Worm (Caenorhabditis elegans) whole organism, young adult: ENCODE measurements around the gene ZK112.4.

Experiments
- B0261.1 ChIP-seq: sonication (generic microtip); optimal IDR thresholded peaks from 2 replicates; lab custom pipeline; 2016; ENCODE audit warnings: mild to moderate bottlenecking, missing genetic modification characterization, moderate library complexity, missing compliant biosample characterization
- B0336.3 ChIP-seq: fragments of 200-800 bp; sonication (Bioruptor generic); IDR thresholded peaks from 2 replicates; pipeline ENCODE4 v1.3.6; 2022; ENCODE audit warnings: missing genetic modification characterization, missing compliant biosample characterization
- D2030.7 ChIP-seq: fragments of 200-800 bp; sonication (Bioruptor generic); IDR thresholded peaks from 2 replicates; pipeline ENCODE4 v1.3.6; 2022; ENCODE audit warnings: missing genetic modification reagents, missing genetic modification characterization, missing compliant biosample characterization
- F10E7.11 ChIP-seq: sonication (generic microtip); optimal IDR thresholded peaks from 2 replicates; lab custom pipeline; 2017; ENCODE audit warnings: mild to moderate bottlenecking, missing genetic modification characterization, moderate library complexity, missing compliant biosample characterization
- F37B4.10 ChIP-seq: fragments of 200-800 bp; sonication (Bioruptor generic); IDR thresholded peaks from 2 replicates; pipeline ENCODE4 v1.3.6; 2022; ENCODE audit warnings: missing genetic modification characterization, missing compliant biosample characterization
- F49E8.2 ChIP-seq: sonication (generic microtip); optimal IDR thresholded peaks from 3 replicates; lab custom pipeline; 2017; ENCODE audit warnings: missing genetic modification characterization, mild to moderate bottlenecking, missing compliant biosample characterization, antibody characterized with exemption, moderate library complexity; ENCODE audit not compliant: insufficient read depth
- F52B5.7 ChIP-seq: sonication (generic microtip); optimal IDR thresholded peaks from 2 replicates; lab custom pipeline; 2016; ENCODE audit warnings: mild to moderate bottlenecking, missing genetic modification characterization, missing compliant biosample characterization
- F57A8.1 ChIP-seq: fragments of 200-800 bp; sonication (Bioruptor generic); optimal IDR thresholded peaks from 2 replicates; lab custom pipeline; 2018; ENCODE audit warnings: mild to moderate bottlenecking, missing genetic modification characterization, moderate library complexity, missing compliant biosample characterization
- F57C9.4 ChIP-seq: sonication (generic microtip); optimal IDR thresholded peaks from 2 replicates; lab custom pipeline; 2017; ENCODE audit warnings: mild to moderate bottlenecking, missing genetic modification characterization, missing compliant biosample characterization
- K11D2.4 ChIP-seq: fragments of 200-800 bp; sonication (Bioruptor generic); IDR thresholded peaks from 2 replicates; pipeline ENCODE4 v1.3.6; 2022; ENCODE audit warnings: missing genetic modification reagents, missing genetic modification characterization, missing compliant biosample characterization
- K12H6.12 ChIP-seq: fragments of 200-800 bp; sonication (Bioruptor generic); optimal IDR thresholded peaks from 2 replicates; lab custom pipeline; 2018; ENCODE audit warnings: mild to moderate bottlenecking, missing genetic modification characterization, missing compliant biosample characterization
- T26A5.8 ChIP-seq: sonication (generic microtip); optimal IDR thresholded peaks from 2 replicates; lab custom pipeline; 2016; ENCODE audit warnings: missing genetic modification characterization, missing compliant biosample characterization
- Y53G8AR.9 ChIP-seq: fragments of 200-800 bp; sonication (Bioruptor generic); conservative IDR thresholded peaks from 2 replicates; pipeline ENCODE4 v1.3.6; 2022; ENCODE audit warnings: missing genetic modification reagents, missing genetic modification characterization, missing compliant biosample characterization
- Y95B8A.8 ChIP-seq: fragments of 200-800 bp; sonication (Bioruptor generic); IDR thresholded peaks from 2 replicates; pipeline ENCODE4 v1.3.6; 2022; ENCODE audit warnings: missing genetic modification reagents, missing genetic modification characterization, missing compliant biosample characterization
- ZK185.1 ChIP-seq: sonication (generic microtip); optimal IDR thresholded peaks from 2 replicates; lab custom pipeline; 2016; ENCODE audit warnings: mild to moderate bottlenecking, missing genetic modification characterization, missing compliant biosample characterization; ENCODE audit not compliant: poor library complexity, severe bottlenecking
- ama-1 ChIP-seq, 3 experiments: fragments of 150-350 bp in 1 of 3; sonication (generic microtip) in 2 of 3; optimal IDR thresholded peaks; 2 replicates each; lab custom pipeline; 2014 to 2018; ENCODE audit warnings: missing biosample characterization in 2 of 3, missing genetic modification characterization in 2 of 3, missing genetic modification reagents in 2 of 3
- aptf-2 ChIP-seq: fragments of 200-800 bp; sonication (Bioruptor generic); conservative IDR thresholded peaks from 2 replicates; pipeline ENCODE4 v1.3.6; 2022; ENCODE audit warnings: missing genetic modification reagents, missing genetic modification characterization, missing compliant biosample characterization
- athp-1 ChIP-seq: sonication (generic microtip); optimal IDR thresholded peaks from 2 replicates; lab custom pipeline; 2017; ENCODE audit warnings: mild to moderate bottlenecking, missing genetic modification characterization, missing compliant biosample characterization
- attf-5 ChIP-seq: fragments of 200-800 bp; sonication (Bioruptor generic); optimal IDR thresholded peaks from 2 replicates; lab custom pipeline; 2018; ENCODE audit warnings: mild to moderate bottlenecking, missing genetic modification characterization, missing compliant biosample characterization
- cebp-1 ChIP-seq, 2 experiments: fragments of 200-800 bp in 1 of 2; sonication (Bioruptor generic) in 1 of 2; sonication (generic microtip) in 1 of 2; IDR thresholded peaks in 1 of 2; optimal IDR thresholded peaks in 1 of 2; 2 replicates each; pipeline versions ENCODE4 v1.3.6 to Lab custom; 2017 to 2022; ENCODE audit warnings: missing compliant biosample characterization in 2 of 2, missing genetic modification characterization in 2 of 2, mild to moderate bottlenecking in 1 of 2, missing genetic modification reagents in 1 of 2, moderate library complexity in 1 of 2
- cebp-2 ChIP-seq: fragments of 200-800 bp; sonication (Bioruptor generic); IDR thresholded peaks from 2 replicates; pipeline ENCODE4 v1.3.6; 2022; ENCODE audit warnings: missing genetic modification characterization, missing compliant biosample characterization
- ceh-100 ChIP-seq: fragments of 200-800 bp; sonication (Bioruptor generic); IDR thresholded peaks from 2 replicates; pipeline ENCODE4 v1.3.6; 2022; ENCODE audit warnings: missing genetic modification reagents, missing genetic modification characterization, missing compliant biosample characterization
- ceh-27 ChIP-seq: fragments of 200-800 bp; sonication (Bioruptor generic); optimal IDR thresholded peaks from 2 replicates; lab custom pipeline; 2018; ENCODE audit warnings: mild to moderate bottlenecking, missing genetic modification characterization, moderate library complexity, missing compliant biosample characterization
- ceh-58 ChIP-seq: fragments of 200-800 bp; sonication (Bioruptor generic); IDR thresholded peaks from 2 replicates; pipeline ENCODE4 v1.3.6; 2022; ENCODE audit warnings: missing genetic modification characterization, missing compliant biosample characterization
- chd-7 ChIP-seq: sonication (generic microtip); optimal IDR thresholded peaks from 2 replicates; lab custom pipeline; 2016; ENCODE audit warnings: mild to moderate bottlenecking, missing genetic modification characterization, moderate library complexity, missing compliant biosample characterization
- die-1 ChIP-seq: sonication (generic microtip); optimal IDR thresholded peaks from 2 replicates; lab custom pipeline; 2016; ENCODE audit warnings: missing genotype, mild to moderate bottlenecking, missing genetic modification characterization, missing compliant biosample characterization
- egl-18 ChIP-seq: fragments of 200-800 bp; sonication (Bioruptor generic); IDR thresholded peaks from 2 replicates; pipeline ENCODE4 v1.3.6; 2022; ENCODE audit warnings: missing genetic modification reagents, missing genetic modification characterization, missing compliant biosample characterization
- fkh-3 ChIP-seq: sonication (generic microtip); optimal IDR thresholded peaks from 2 replicates; lab custom pipeline; 2016; ENCODE audit warnings: mild to moderate bottlenecking, missing genetic modification characterization, missing compliant biosample characterization
- gei-17 ChIP-seq: fragments of 200-800 bp; sonication (Bioruptor generic); optimal IDR thresholded peaks from 2 replicates; lab custom pipeline; 2018; ENCODE audit warnings: mild to moderate bottlenecking, missing genetic modification characterization, missing compliant biosample characterization
- hmg-1.2 ChIP-seq: fragments of 200-800 bp; sonication (Bioruptor generic); IDR thresholded peaks from 2 replicates; pipeline ENCODE4 v1.3.6; 2022; ENCODE audit warnings: missing genetic modification reagents, missing genetic modification characterization, missing compliant biosample characterization
- madf-10 ChIP-seq: sonication (generic microtip); optimal IDR thresholded peaks from 2 replicates; lab custom pipeline; 2016; ENCODE audit warnings: mild to moderate bottlenecking, missing genetic modification characterization, missing compliant biosample characterization
- mxl-1 ChIP-seq: sonication (generic microtip); optimal IDR thresholded peaks from 2 replicates; lab custom pipeline; 2016; ENCODE audit warnings: missing genetic modification characterization, missing compliant biosample characterization
- nfya-1 ChIP-seq: sonication (generic microtip); optimal IDR thresholded peaks from 2 replicates; lab custom pipeline; 2017; ENCODE audit warnings: antibody characterized with exemption, missing compliant biosample characterization, missing genetic modification characterization, borderline replicate concordance; ENCODE audit not compliant: insufficient read depth
- nfyb-1 ChIP-seq: fragments of 200-800 bp; sonication (Bioruptor generic); IDR thresholded peaks from 2 replicates; pipeline ENCODE4 v1.3.6; 2022; ENCODE audit warnings: missing genetic modification reagents, missing genetic modification characterization, missing compliant biosample characterization
- nhr-80 ChIP-seq: sonication (generic microtip); optimal IDR thresholded peaks from 2 replicates; lab custom pipeline; 2016; ENCODE audit warnings: missing genetic modification characterization, missing compliant biosample characterization
- pbrm-1 ChIP-seq: fragments of 200-800 bp; sonication (Bioruptor generic); IDR thresholded peaks from 2 replicates; pipeline ENCODE4 v1.3.6; 2022; ENCODE audit warnings: missing genetic modification reagents, missing genetic modification characterization, missing compliant biosample characterization
- rcor-1 ChIP-seq: fragments of 200-800 bp; sonication (Bioruptor generic); IDR thresholded peaks from 2 replicates; pipeline ENCODE4 v1.3.6; 2022; ENCODE audit warnings: missing genetic modification reagents, missing genetic modification characterization, missing compliant biosample characterization
- rpc-1 ChIP-seq, 2 experiments: fragments of 150-350 bp in 1 of 2; sonication (generic microtip) in 1 of 2; optimal IDR thresholded peaks; 2 replicates each; lab custom pipeline; 2014 to 2018; ENCODE audit warnings: missing biosample characterization in 1 of 2, missing genetic modification characterization in 1 of 2, missing genetic modification reagents in 1 of 2, missing genotype in 1 of 2
- sdz-38 ChIP-seq: sonication (generic microtip); optimal IDR thresholded peaks from 2 replicates; lab custom pipeline; 2016; ENCODE audit warnings: missing genotype, missing genetic modification characterization, missing compliant biosample characterization
- somi-1 ChIP-seq: fragments of 200-800 bp; sonication (Bioruptor generic); optimal IDR thresholded peaks from 2 replicates; lab custom pipeline; 2018; ENCODE audit warnings: mild to moderate bottlenecking, missing genetic modification characterization, missing compliant biosample characterization
- sptf-2 ChIP-seq: fragments of 200-800 bp; sonication (Bioruptor generic); optimal IDR thresholded peaks from 2 replicates; lab custom pipeline; 2018; ENCODE audit warnings: mild to moderate bottlenecking, missing genetic modification characterization, missing compliant biosample characterization
- tbp1 ChIP-seq: fragments of 200-800 bp; sonication (Bioruptor generic); optimal IDR thresholded peaks from 2 replicates; lab custom pipeline; 2018; ENCODE audit warnings: mild to moderate bottlenecking, missing genetic modification characterization, missing compliant biosample characterization
- unc-130 ChIP-seq: sonication (generic microtip); optimal IDR thresholded peaks from 2 replicates; lab custom pipeline; 2016; ENCODE audit warnings: missing genetic modification reagents, missing genetic modification characterization, missing compliant biosample characterization
- xnd-1 ChIP-seq: sonication (generic microtip); optimal IDR thresholded peaks from 2 replicates; lab custom pipeline; 2016; ENCODE audit warnings: missing genotype, missing genetic modification reagents, missing genetic modification characterization, missing compliant biosample characterization
- ztf-25 ChIP-seq: fragments of 200-800 bp; sonication (Bioruptor generic); IDR thresholded peaks from 2 replicates; pipeline ENCODE4 v1.3.6; 2022; ENCODE audit warnings: missing genetic modification reagents, missing genetic modification characterization, missing compliant biosample characterization
- ztf-26 ChIP-seq: sonication (generic microtip); optimal IDR thresholded peaks from 2 replicates; lab custom pipeline; 2017; ENCODE audit warnings: missing genetic modification characterization, missing compliant biosample characterization

The ZK112.4 gene

DNA sequence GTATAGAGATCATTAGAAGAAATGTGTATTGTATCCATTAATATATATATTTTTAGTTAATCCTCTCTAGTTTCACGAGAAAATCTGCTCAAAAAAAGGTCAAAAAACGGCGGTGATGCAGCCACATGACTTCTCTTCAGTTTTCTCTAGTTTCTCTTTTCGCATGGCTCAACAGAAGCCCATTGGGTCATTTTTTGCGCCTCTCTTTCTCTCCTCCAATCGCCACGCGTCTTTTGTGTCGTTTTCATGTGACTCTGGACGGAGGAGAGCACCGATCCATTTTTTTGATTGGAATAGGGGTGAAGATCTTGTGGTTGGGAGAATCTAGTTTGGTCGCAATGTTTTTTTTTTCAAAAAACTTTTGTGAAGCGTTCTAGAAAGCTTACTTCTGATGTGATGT lies 8.9 kb downstream of the ZK112.4 start (continued):
- no peak for TF ChIP-seq ceh-27
- TF ChIP-seq somi-1 (GFP tag; lab: Kevin White, UChicago) = peak; percentile 63
- TF ChIP-seq ztf-25 (GFP tag; lab: Robert Waterston, UW) = no peak
- TF ChIP-seq ceh-58 (GFP tag; lab: Robert Waterston, UW) = no peak
- TF ChIP-seq attf-5 (GFP tag; lab: Kevin White, UChicago) = peak; percentile 42
- no peak for TF ChIP-seq Y95B8A.8
- no peak for TF ChIP-seq T26A5.8 (tag; lab: Kevin White, UChicago)
- TF ChIP-seq chd-7 (tag; lab: Kevin White, UChicago) = peak; percentile 21
- no peak for TF ChIP-seq xnd-1 (tag; lab: Kevin White, UChicago)
- TF ChIP-seq cebp-2 (GFP tag; lab: Robert Waterston, UW) = no peak
- peak; percentile 50 for TF ChIP-seq K12H6.12
- TF ChIP-seq hmg-1.2 = peak; percentile 21; the same call in 1 of the 2 replicates
- no peak for TF ChIP-seq egl-18 (GFP tag; lab: Robert Waterston, UW)
- no peak for TF ChIP-seq Y53G8AR.9 (GFP tag; lab: Robert Waterston, UW)
- TF ChIP-seq D2030.7 = no peak
- no peak for TF ChIP-seq rcor-1 (GFP tag; lab: Robert Waterston, UW)
- TF ChIP-seq, all 124 proteins: peak for 18

DNA sequence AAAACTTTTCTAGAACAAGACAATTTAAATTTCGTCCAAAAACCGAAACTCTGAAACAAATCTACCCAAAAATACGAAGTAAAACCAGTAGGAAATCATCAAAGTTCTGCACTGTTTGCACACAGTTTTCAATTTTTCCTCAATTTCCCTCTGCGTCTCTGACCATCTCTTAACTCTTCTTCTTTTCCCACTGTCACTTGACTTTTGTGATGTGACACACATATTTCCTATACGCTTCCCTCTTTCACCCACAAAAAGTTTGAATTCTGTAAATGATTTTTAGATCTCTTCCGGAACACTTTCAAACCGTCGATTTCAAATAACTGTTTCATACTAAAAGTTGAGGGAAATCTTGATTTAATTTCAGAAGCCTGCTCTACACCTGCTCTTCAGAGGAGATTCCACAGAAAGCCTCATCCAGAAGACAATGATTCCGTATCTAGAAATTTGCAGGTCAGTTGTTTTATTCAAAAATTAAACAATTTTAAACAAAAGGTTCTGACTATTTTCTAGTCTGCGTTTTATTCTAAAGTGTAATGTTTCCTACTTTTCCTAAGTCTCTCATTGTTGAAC lies 10.4 kb downstream of the ZK112.4 start, which contains the start of gene ncl-1:
Gene ncl-1 (plus strand): TSS at position 366 of the 573 bp plus-strand sequence.
- no peak for TF ChIP-seq gei-17
- TF ChIP-seq F57A8.1 (GFP tag; lab: Kevin White, UChicago) = no peak
- no peak for TF ChIP-seq ceh-100 (GFP tag; lab: Robert Waterston, UW)
- no peak for TF ChIP-seq fkh-3 (tag; lab: Kevin White, UChicago)
- no peak for TF ChIP-seq madf-10
- no peak for TF ChIP-seq nfyb-1 (GFP tag; lab: Robert Waterston, UW)
- TF ChIP-seq K11D2.4 (GFP tag; lab: Robert Waterston, UW) = no peak
- TF ChIP-seq unc-130 = no peak
- TF ChIP-seq F49E8.2 (tag; lab: Kevin White, UChicago) = no peak
- TF ChIP-seq athp-1 (tag; lab: Kevin White, UChicago) = no peak
- no peak for TF ChIP-seq T26A5.8 (tag; lab: Kevin White, UChicago)
- TF ChIP-seq F10E7.11 (tag; lab: Kevin White, UChicago) = no peak
- no peak for TF ChIP-seq nfya-1 (tag; lab: Kevin White, UChicago)
- peak; percentile 0 for TF ChIP-seq ama-1 (optimal IDR thresholded peaks at IDR 0.05; lab: Kevin White, UChicago)
- no peak for TF ChIP-seq ama-1 (GFP tag; optimal IDR thresholded peaks at IDR 0.05; lab: Kevin White, UChicago)
- TF ChIP-seq ztf-26 = no peak
- TF ChIP-seq cebp-1 (GFP tag; IDR thresholded peaks at IDR 0.05; lab: Robert Waterston, UW) = no peak
- peak; percentile 6 for TF ChIP-seq cebp-1 (tag; optimal IDR thresholded peaks at IDR 0.05; lab: Kevin White, UChicago)
- TF ChIP-seq aptf-2 (GFP tag; lab: Robert Waterston, UW) = no peak
- TF ChIP-seq F57C9.4 = no peak
- no peak for TF ChIP-seq rpc-1 (optimal IDR thresholded peaks at IDR 0.05; lab: Kevin White, UChicago)
- TF ChIP-seq rpc-1 (tag; optimal IDR thresholded peaks at IDR 0.05; lab: Kevin White, UChicago) = no peak
- no peak for TF ChIP-seq tbp1 (GFP tag; lab: Kevin White, UChicago)
- no peak for TF ChIP-seq sptf-2 (GFP tag; lab: Kevin White, UChicago)
- TF ChIP-seq F52B5.7 (tag; lab: Kevin White, UChicago) = no peak
- no peak for TF ChIP-seq sdz-38 (tag; lab: Kevin White, UChicago)
- TF ChIP-seq chd-7 (tag; lab: Kevin White, UChicago) = no peak
- no peak for TF ChIP-seq die-1
- TF ChIP-seq ZK185.1 (tag; lab: Kevin White, UChicago) = no peak
- no peak for TF ChIP-seq F37B4.10 (GFP tag; lab: Robert Waterston, UW)
- TF ChIP-seq hmg-1.2 = peak; percentile 20; the same call in 1 of the 2 replicates
- TF ChIP-seq B0336.3 (GFP tag; lab: Robert Waterston, UW) = no peak
- peak; percentile 9 for TF ChIP-seq nhr-80
- no peak for TF ChIP-seq pbrm-1 (GFP tag; lab: Robert Waterston, UW)
- TF ChIP-seq mxl-1 (tag; lab: Kevin White, UChicago) = no peak
- no peak for TF ChIP-seq B0261.1 (tag; lab: Kevin White, UChicago)
- TF ChIP-seq, all 124 proteins: peak for 4
